Worm (Caenorhabditis elegans): ENCODE measurements around the gene Y44A6D.1.

Y44A6D.1 gene

DNA sequence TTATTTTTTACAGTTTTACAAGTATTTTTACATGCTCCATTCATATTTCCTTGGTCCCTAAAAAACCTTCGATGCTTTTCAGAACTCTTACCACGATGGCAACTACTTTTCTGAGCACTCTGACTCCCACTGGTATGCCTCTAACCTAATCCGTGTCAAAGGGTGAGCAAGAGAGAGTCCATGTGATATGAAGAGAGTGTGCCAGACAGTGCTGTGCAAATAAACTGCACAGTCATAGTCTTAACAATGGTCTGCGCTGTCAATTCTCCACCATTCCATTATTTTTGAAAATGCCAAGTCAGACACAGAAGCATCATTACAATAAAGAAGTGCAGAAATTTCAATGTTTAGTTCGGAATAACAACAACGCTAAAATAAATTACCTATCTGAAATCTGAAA is 44.6 kb downstream of the Y44A6D.1 start:
- TF ChIP-seq efl-1 (optimal IDR thresholded peaks at IDR 0.05) = no peak
- peak in 1 of 2 experiments; percentile 8 for TF ChIP-seq efl-1 (GFP tag; optimal IDR thresholded peaks at IDR 0.05 in 1 of 2)
- TF ChIP-seq snpc-4 (tag; optimal IDR thresholded peaks at IDR 0.05) = no peak
- TF ChIP-seq fos-1 (tag; optimal IDR thresholded peaks at IDR 0.05) = no peak

DNA sequence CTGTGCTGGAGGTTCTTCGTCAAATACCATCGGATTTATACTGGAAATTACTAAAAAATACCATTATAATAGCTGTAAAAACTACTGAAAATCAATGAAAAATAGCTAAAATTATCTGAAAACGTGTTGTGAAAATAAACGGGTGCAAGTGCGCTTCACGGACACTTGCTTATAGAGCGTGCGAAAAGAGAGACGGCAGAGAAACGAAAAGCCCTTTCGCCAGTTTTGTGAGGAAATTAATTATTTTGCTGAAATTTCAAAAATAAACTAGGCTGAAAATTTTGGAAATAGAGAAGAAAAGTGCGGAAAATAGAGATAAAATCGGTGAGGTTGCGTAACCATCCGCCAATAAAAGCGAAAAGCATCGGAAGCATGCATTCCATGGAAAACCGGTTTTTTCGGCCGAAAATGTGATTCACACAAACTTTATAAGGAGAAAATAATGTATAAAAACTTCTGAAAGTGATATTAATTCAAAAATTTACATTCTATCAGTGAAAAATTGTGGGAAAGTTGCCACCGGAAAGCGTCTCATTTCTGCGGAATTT is 45.5 kb downstream of the Y44A6D.1 start, which contains the start of gene dnj-25:
dnj-25 (minus strand) TSS at position 57 of the 548 bp plus-strand sequence.
- TF ChIP-seq nhr-20 (tag; optimal IDR thresholded peaks at IDR 0.05) = peak; percentile 14
- peak in 1 of 3 experiments; percentile 41 for TF ChIP-seq dpl-1 (GFP tag; optimal IDR thresholded peaks at IDR 0.05)
- no peak for TF ChIP-seq rnt-1 (tag; optimal IDR thresholded peaks at IDR 0.05)
- TF ChIP-seq ceh-88 (GFP tag; IDR thresholded peaks at IDR 0.05) = no peak
- no peak for TF ChIP-seq unc-86 (tag; optimal IDR thresholded peaks at IDR 0.05)
- TF ChIP-seq mab-9 (GFP tag; IDR thresholded peaks at IDR 0.05) = no peak
- no peak for TF ChIP-seq nhr-28 (tag; optimal IDR thresholded peaks at IDR 0.05)
- peak; percentile 47 for TF ChIP-seq lin-14 (GFP tag; optimal IDR thresholded peaks at IDR 0.05)
- TF ChIP-seq Y116A8C.19 (tag; optimal IDR thresholded peaks at IDR 0.05; ENCODE audit: borderline replicate concordance) = no peak
- no peak for TF ChIP-seq lir-3 (tag; optimal IDR thresholded peaks at IDR 0.05; ENCODE audit: poor library complexity)
- peak; percentile 19 to 50 for TF ChIP-seq lin-35 (GFP tag; optimal IDR thresholded peaks at IDR 0.05)
- no peak for TF ChIP-seq sup-37 (GFP tag; optimal IDR thresholded peaks at IDR 0.05)
- peak in 1 of 3 experiments; percentile 31 for TF ChIP-seq ceh-82 (tag; optimal IDR thresholded peaks at IDR 0.05)
- TF ChIP-seq lin-13 (GFP tag; optimal IDR thresholded peaks at IDR 0.05) = no peak
- TF ChIP-seq unc-98 (GFP tag; IDR thresholded peaks at IDR 0.05) = no peak
- TF ChIP-seq nhr-71 (tag; optimal IDR thresholded peaks at IDR 0.05) = peak; percentile 35
- TF ChIP-seq nhr-85 (tag) = no peak
- TF ChIP-seq mef-2 (tag; optimal IDR thresholded peaks at IDR 0.05) = no peak
- no peak for TF ChIP-seq irx-1 (tag; optimal IDR thresholded peaks at IDR 0.05)
- TF ChIP-seq blmp-1 (tag; optimal IDR thresholded peaks at IDR 0.05) = peak; percentile 95
- TF ChIP-seq nhr-11 (tag; optimal IDR thresholded peaks at IDR 0.05) = no peak
- no peak for TF ChIP-seq hpl-2 (GFP tag; optimal IDR thresholded peaks at IDR 0.05)
- TF ChIP-seq lsy-2 (tag; optimal IDR thresholded peaks at IDR 0.05) = peak; percentile 37 to 52
- peak; percentile 47 for TF ChIP-seq snu-23 (GFP tag; optimal IDR thresholded peaks at IDR 0.05)
- TF ChIP-seq skn-1 (tag; optimal IDR thresholded peaks at IDR 0.05) = peak; percentile 37
- peak; percentile 10 for TF ChIP-seq nhr-47 (tag; optimal IDR thresholded peaks at IDR 0.05)
- peak; percentile 7 for TF ChIP-seq C16A3.4 (tag; optimal IDR thresholded peaks at IDR 0.05)
- peak; percentile 51 for TF ChIP-seq mep-1 (tag; optimal IDR thresholded peaks at IDR 0.05)
- peak; percentile 62 for TF ChIP-seq grh-1 (GFP tag; IDR thresholded peaks at IDR 0.05)
- peak; percentile 35 to 46 for TF ChIP-seq efl-1 (optimal IDR thresholded peaks at IDR 0.05)
- TF ChIP-seq efl-1 (GFP tag; optimal IDR thresholded peaks at IDR 0.05 in 1 of 2) = peak; percentile 31 to 89
- no peak for TF ChIP-seq aha-1 (tag; optimal IDR thresholded peaks at IDR 0.05)
- no peak for TF ChIP-seq nhr-76 (tag; optimal IDR thresholded peaks at IDR 0.05)
- no peak for TF ChIP-seq vab-15 (tag; optimal IDR thresholded peaks at IDR 0.05)
- TF ChIP-seq sptf-1 (tag; optimal IDR thresholded peaks at IDR 0.05) = no peak

DNA sequence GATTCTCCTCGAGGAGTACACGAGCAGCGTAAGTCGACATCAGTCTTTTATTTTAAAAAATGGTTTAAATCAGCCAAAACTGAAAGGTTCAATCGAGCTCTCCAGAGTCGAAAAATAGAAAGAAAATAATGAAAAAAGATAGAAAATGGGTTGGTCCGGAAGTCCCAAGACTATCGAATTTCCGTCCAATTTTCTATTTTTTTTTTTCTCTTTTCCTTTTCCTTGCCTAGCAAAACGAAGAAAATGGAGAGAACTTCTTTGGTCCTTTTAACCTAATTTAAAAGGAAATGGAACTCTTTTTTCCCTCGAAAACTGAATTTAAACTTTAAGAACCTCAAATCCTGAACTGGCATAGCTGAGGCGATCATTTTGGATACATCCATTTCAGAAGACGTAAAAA is 50.4 kb downstream of the Y44A6D.1 start:
- no peak for TF ChIP-seq lin-13 (GFP tag; optimal IDR thresholded peaks at IDR 0.05)
- TF ChIP-seq fkh-10 (GFP tag; optimal IDR thresholded peaks at IDR 0.05) = peak; percentile 65
- TF ChIP-seq ztf-11 (tag; optimal IDR thresholded peaks at IDR 0.05) = no peak
- no peak for TF ChIP-seq elt-2 (tag; optimal IDR thresholded peaks at IDR 0.05)
- TF ChIP-seq tbx-2 (tag; optimal IDR thresholded peaks at IDR 0.05) = peak; percentile 7
- TF ChIP-seq lin-39 (tag; optimal IDR thresholded peaks at IDR 0.05) = no peak
- TF ChIP-seq nhr-20 (tag; optimal IDR thresholded peaks at IDR 0.05) = no peak
- no peak for TF ChIP-seq pag-3 (tag; optimal IDR thresholded peaks at IDR 0.05; ENCODE audit: borderline replicate concordance, insufficient read depth)
- no peak for TF ChIP-seq nhr-71 (tag; optimal IDR thresholded peaks at IDR 0.05)
- no peak for TF ChIP-seq mef-2 (tag; optimal IDR thresholded peaks at IDR 0.05)
- no peak for TF ChIP-seq lin-35 (GFP tag; optimal IDR thresholded peaks at IDR 0.05)
- peak; percentile 33 for TF ChIP-seq ces-1 (GFP tag; optimal IDR thresholded peaks at IDR 0.05)
- TF ChIP-seq irx-1 (tag; optimal IDR thresholded peaks at IDR 0.05) = peak; percentile 2
- no peak for TF ChIP-seq ets-5 (GFP tag; IDR thresholded peaks at IDR 0.05)
- no peak for TF ChIP-seq rnt-1 (tag; optimal IDR thresholded peaks at IDR 0.05)

Data from whole organism, L1 larva.